Fruit fly (Drosophila melanogaster): ENCODE data around the gene BG642312.
A peak's percentile ranks its signal among the peaks of the same experiment; 100 is the strongest.

Gene BG642312

dm6 chr3L:6269003-6269402 is 35.8 kb upstream of the BG642312 start:
- TF ChIP-seq gem (tag; optimal IDR thresholded peaks at IDR 0.05) (peak; percentile 33), CG13894 (tag; optimal IDR thresholded peaks at IDR 0.05) (no peak), sisA (GFP tag; IDR thresholded peaks at IDR 0.05) (0 out of 2 replicates have a peak, but pooled peaks have one; percentile 32), ewg (GFP tag; optimal IDR thresholded peaks at IDR 0.05) (peak; percentile 0), CG11504 (tag; optimal IDR thresholded peaks at IDR 0.05) (peak; percentile 32), CG13424 (tag; optimal IDR thresholded peaks at IDR 0.05) (no peak), Hr51 (GFP tag; optimal IDR thresholded peaks at IDR 0.05) (peak in 1 of 2 experiments; percentile 41), cato (GFP tag; optimal IDR thresholded peaks at IDR 0.05; ENCODE audit: borderline replicate concordance) (no peak), abd-A (tag; optimal IDR thresholded peaks at IDR 0.05) (no peak), sens (GFP tag) (peak; percentile 57), row (GFP tag; IDR thresholded peaks at IDR 0.05) (peak; percentile 11; the same call in 1 of the 3 replicates), CG15479 (GFP tag; optimal IDR thresholded peaks at IDR 0.05) (no peak), CG31441 (GFP tag; IDR thresholded peaks at IDR 0.05) (0 out of 2 replicates have a peak, but pooled peaks have one; percentile 34), CG31365 (tag; optimal IDR thresholded peaks at IDR 0.05) (no peak), CG7928 (GFP tag; optimal IDR thresholded peaks at IDR 0.05) (no peak), CG17328 (GFP tag; IDR thresholded peaks at IDR 0.05) (peak; percentile 32; the same call in 1 of the 2 replicates), CG17361 (GFP tag; IDR thresholded peaks at IDR 0.05) (0 out of 3 replicates have a peak, but pooled peaks have one; percentile 10), CG4424 (GFP tag; optimal IDR thresholded peaks at IDR 0.05) (peak; percentile 3), CG10366 (GFP tag; IDR thresholded peaks at IDR 0.05) (0 out of 2 replicates have a peak, but pooled peaks have one; percentile 9), dmrt99B (tag; optimal IDR thresholded peaks at IDR 0.05) (peak; percentile 35), vnd (GFP tag; IDR thresholded peaks at IDR 0.05; ENCODE audit: partially characterized antibody) (no peak), Sox102F (GFP tag; optimal IDR thresholded peaks at IDR 0.05) (peak; percentile 40), lbe (GFP tag; optimal IDR thresholded peaks at IDR 0.05) (no peak), phol (tag; optimal IDR thresholded peaks at IDR 0.05) (peak; percentile 10)

- no peak for TF ChIP-seq Sox100B (GFP tag; optimal IDR thresholded peaks at IDR 0.05)
- TF ChIP-seq Drgx (GFP tag; IDR thresholded peaks at IDR 0.05): 0 out of 2 replicates have a peak, but pooled peaks have one; percentile 11
- TF ChIP-seq usp (GFP tag; optimal IDR thresholded peaks at IDR 0.05): no peak
- TF ChIP-seq grn (GFP tag; optimal IDR thresholded peaks at IDR 0.05): no peak
- no peak for TF ChIP-seq CG5245 (GFP tag; optimal IDR thresholded peaks at IDR 0.05)
These were observed 34.9 kb upstream of the BG642312 start for dm6 chr3L:6268076-6268475.

- peak; percentile 91 for TF ChIP-seq Ets65A (GFP tag)
- TF ChIP-seq CG7271 (tag; optimal IDR thresholded peaks at IDR 0.05): no peak
- no peak for TF ChIP-seq CG3726 (GFP tag; IDR thresholded peaks at IDR 0.05)
- TF ChIP-seq knrl (GFP tag; IDR thresholded peaks at IDR 0.05; ENCODE audit: partially characterized antibody): no peak
These were observed 34.3 kb upstream of the BG642312 start for dm6 chr3L:6267509-6267908.

- TF ChIP-seq Ptx1 (GFP tag; IDR thresholded peaks at IDR 0.05): 0 out of 2 replicates have a peak, but pooled peaks have one; percentile 37
- TF ChIP-seq E2f1 (GFP tag; IDR thresholded peaks at IDR 0.05): no peak
- peak; percentile 9 for TF ChIP-seq gem (tag; optimal IDR thresholded peaks at IDR 0.05)
- no peak for TF ChIP-seq CG17361 (GFP tag; IDR thresholded peaks at IDR 0.05)
- 0 out of 3 replicates have a peak, but pooled peaks have one; percentile 51 for TF ChIP-seq ci (GFP tag; IDR thresholded peaks at IDR 0.05)
- no peak for TF ChIP-seq Poxn (GFP tag; IDR thresholded peaks at IDR 0.05)
- TF ChIP-seq row (GFP tag; IDR thresholded peaks at IDR 0.05): 0 out of 3 replicates have a peak, but pooled peaks have one; percentile 10
- peak in 1 of 2 experiments; percentile 61 for TF ChIP-seq Pdp1 (GFP tag; optimal IDR thresholded peaks at IDR 0.05)
- TF ChIP-seq lbe (GFP tag; optimal IDR thresholded peaks at IDR 0.05): peak; percentile 9
- TF ChIP-seq bsh (GFP tag; optimal IDR thresholded peaks at IDR 0.05): peak in 1 of 2 experiments; percentile 79
- peak; percentile 5 for TF ChIP-seq Oli (tag; optimal IDR thresholded peaks at IDR 0.05)
- no peak for TF ChIP-seq sqz (GFP tag; optimal IDR thresholded peaks at IDR 0.05)
- TF ChIP-seq BtbVII (GFP tag; optimal IDR thresholded peaks at IDR 0.05): no peak
- peak; percentile 19 for TF ChIP-seq nom (GFP tag; optimal IDR thresholded peaks at IDR 0.05)
- TF ChIP-seq Hr51 (GFP tag; optimal IDR thresholded peaks at IDR 0.05): peak in 1 of 2 experiments; percentile 8
- TF ChIP-seq nmo (GFP tag; optimal IDR thresholded peaks at IDR 0.05): peak; percentile 1
- TF ChIP-seq grau (tag; optimal IDR thresholded peaks at IDR 0.05): peak; percentile 27
- TF ChIP-seq Drgx (GFP tag; IDR thresholded peaks at IDR 0.05): peak; percentile 81
These were observed 33.1 kb upstream of the BG642312 start for dm6 chr3L:6266321-6266720.
